Worm (Caenorhabditis elegans): ENCODE measurements around the gene nhr-66.

nhr-66 gene

ce11 chrIV:8234088-8234496 lies 2.3 kb downstream of the nhr-66 start (continued):
- no peak for TF ChIP-seq zag-1 (tag; optimal IDR thresholded peaks at IDR 0.05)
- no peak for TF ChIP-seq sma-3 (GFP tag; optimal IDR thresholded peaks at IDR 0.05)
- no peak for TF ChIP-seq unc-62 (GFP tag; optimal IDR thresholded peaks at IDR 0.05)
- peak; percentile 6 for TF ChIP-seq egl-27 (tag; optimal IDR thresholded peaks at IDR 0.05)
- no peak for TF ChIP-seq nhr-6 (tag; optimal IDR thresholded peaks at IDR 0.05)
- no peak for TF ChIP-seq mdl-1 (tag; optimal IDR thresholded peaks at IDR 0.05)
- no peak for TF ChIP-seq snpc-4 (tag; optimal IDR thresholded peaks at IDR 0.05)
- no peak for TF ChIP-seq ZK546.5 (tag; optimal IDR thresholded peaks at IDR 0.05)
- no peak for TF ChIP-seq ceh-16 (tag; optimal IDR thresholded peaks at IDR 0.05)
- TF ChIP-seq elt-1 (tag; optimal IDR thresholded peaks at IDR 0.05): no peak
- TF ChIP-seq nhr-10 (tag; optimal IDR thresholded peaks at IDR 0.05): no peak
- no peak for TF ChIP-seq nhr-11 (tag; optimal IDR thresholded peaks at IDR 0.05)
- peak; percentile 20 for TF ChIP-seq nhr-129 (tag; optimal IDR thresholded peaks at IDR 0.05)
- TF ChIP-seq nhr-23 (tag; optimal IDR thresholded peaks at IDR 0.05): no peak
- TF ChIP-seq unc-39 (tag; optimal IDR thresholded peaks at IDR 0.05): no peak
- TF ChIP-seq nhr-12 (tag; optimal IDR thresholded peaks at IDR 0.05): no peak
- no peak for TF ChIP-seq lsy-2 (tag; optimal IDR thresholded peaks at IDR 0.05)

- no peak for TF ChIP-seq nhr-11 (tag; optimal IDR thresholded peaks at IDR 0.05)
- TF ChIP-seq ZK546.5 (tag; optimal IDR thresholded peaks at IDR 0.05): no peak
- TF ChIP-seq blmp-1 (tag; optimal IDR thresholded peaks at IDR 0.05; ENCODE audit: insufficient read depth): peak; percentile 42
- TF ChIP-seq nhr-10 (tag; optimal IDR thresholded peaks at IDR 0.05): no peak
Observed at ce11 chrIV:8233268-8233667, 3.1 kb downstream of the nhr-66 start.

- TF ChIP-seq lsy-2 (tag; optimal IDR thresholded peaks at IDR 0.05) (peak in 1 of 2 experiments; percentile 47), ZK546.5 (tag; optimal IDR thresholded peaks at IDR 0.05) (no peak), R02D3.7 (tag; optimal IDR thresholded peaks at IDR 0.05) (no peak), sma-9 (GFP tag; optimal IDR thresholded peaks at IDR 0.05) (no peak), sma-9 (tag; optimal IDR thresholded peaks at IDR 0.05) (no peak), blmp-1 (tag; optimal IDR thresholded peaks at IDR 0.05; ENCODE audit: insufficient read depth) (no peak), snpc-4 (tag; optimal IDR thresholded peaks at IDR 0.05) (no peak), nhr-25 (tag; optimal IDR thresholded peaks at IDR 0.05) (no peak), Y55F3AM.14 (GFP tag; optimal IDR thresholded peaks at IDR 0.05) (no peak), C34F6.9 (tag; optimal IDR thresholded peaks at IDR 0.05) (peak; percentile 57), zag-1 (tag; optimal IDR thresholded peaks at IDR 0.05) (no peak), fos-1 (tag; optimal IDR thresholded peaks at IDR 0.05) (peak; percentile 25), ztf-4 (tag; optimal IDR thresholded peaks at IDR 0.05) (no peak), elt-1 (tag; optimal IDR thresholded peaks at IDR 0.05) (no peak), dmd-4 (tag; optimal IDR thresholded peaks at IDR 0.05) (no peak), ztf-11 (tag; optimal IDR thresholded peaks at IDR 0.05) (no peak), skn-1 (tag; optimal IDR thresholded peaks at IDR 0.05) (no peak), nhr-10 (tag; optimal IDR thresholded peaks at IDR 0.05) (no peak), nhr-129 (tag; optimal IDR thresholded peaks at IDR 0.05) (peak; percentile 80), aly-2 (tag; optimal IDR thresholded peaks at IDR 0.05) (no peak), nhr-23 (tag; optimal IDR thresholded peaks at IDR 0.05) (no peak), crh-2 (tag; optimal IDR thresholded peaks at IDR 0.05) (peak; percentile 33), nhr-21 (tag; optimal IDR thresholded peaks at IDR 0.05) (no peak), unc-55 (GFP tag; optimal IDR thresholded peaks at IDR 0.05) (peak; percentile 73), egl-27 (tag; optimal IDR thresholded peaks at IDR 0.05) (no peak), alr-1 (tag; optimal IDR thresholded peaks at IDR 0.05) (no peak), unc-62 (GFP tag; optimal IDR thresholded peaks at IDR 0.05) (no peak), ama-1 (optimal IDR thresholded peaks at IDR 0.05) (no peak), ztf-1 (GFP tag; conservative IDR thresholded peaks at IDR 0.05) (no peak), nhr-6 (tag; optimal IDR thresholded peaks at IDR 0.05) (no peak), lin-11 (tag; optimal IDR thresholded peaks at IDR 0.05) (peak; percentile 55)
Observed at ce11 chrIV:8232428-8232827, 4.0 kb downstream of the nhr-66 start.

ce11 chrIV:8229523-8229922 lies 6.9 kb downstream of the nhr-66 start:
- peak in 1 of 2 experiments; percentile 37 for TF ChIP-seq mdl-1 (tag; optimal IDR thresholded peaks at IDR 0.05)
- peak; percentile 52 for TF ChIP-seq nhr-129 (tag; optimal IDR thresholded peaks at IDR 0.05)
- TF ChIP-seq C34F6.9 (tag; optimal IDR thresholded peaks at IDR 0.05): peak; percentile 20
- no peak for TF ChIP-seq aly-2 (tag; optimal IDR thresholded peaks at IDR 0.05)
- no peak for TF ChIP-seq elt-1 (tag; optimal IDR thresholded peaks at IDR 0.05)
- TF ChIP-seq egl-27 (tag; optimal IDR thresholded peaks at IDR 0.05): peak; percentile 11
- TF ChIP-seq skn-1 (tag; optimal IDR thresholded peaks at IDR 0.05): no peak
- peak; percentile 91 for TF ChIP-seq F13H6.1 (tag; optimal IDR thresholded peaks at IDR 0.05)
- TF ChIP-seq unc-39 (tag; optimal IDR thresholded peaks at IDR 0.05): no peak
- peak; percentile 2 for TF ChIP-seq nhr-25 (tag; optimal IDR thresholded peaks at IDR 0.05)
- TF ChIP-seq sma-3 (GFP tag; optimal IDR thresholded peaks at IDR 0.05): peak; percentile 50
- peak; percentile 44 for TF ChIP-seq gmeb-1 (tag; optimal IDR thresholded peaks at IDR 0.05)
- TF ChIP-seq lin-39 (tag; optimal IDR thresholded peaks at IDR 0.05): no peak
- TF ChIP-seq ZK546.5 (tag; optimal IDR thresholded peaks at IDR 0.05): no peak
- TF ChIP-seq crh-2 (tag; optimal IDR thresholded peaks at IDR 0.05): peak; percentile 29
- no peak for TF ChIP-seq ztf-1 (GFP tag; conservative IDR thresholded peaks at IDR 0.05)
- TF ChIP-seq sma-9 (GFP tag; optimal IDR thresholded peaks at IDR 0.05): peak; percentile 80
- TF ChIP-seq sma-9 (tag; optimal IDR thresholded peaks at IDR 0.05): no peak
- no peak for TF ChIP-seq ztf-4 (tag; optimal IDR thresholded peaks at IDR 0.05)
- no peak for TF ChIP-seq lin-11 (tag; optimal IDR thresholded peaks at IDR 0.05)
- TF ChIP-seq fos-1 (tag; optimal IDR thresholded peaks at IDR 0.05): peak; percentile 4
- TF ChIP-seq nhr-11 (tag; optimal IDR thresholded peaks at IDR 0.05): no peak
- no peak for TF ChIP-seq unc-62 (GFP tag; optimal IDR thresholded peaks at IDR 0.05)
- TF ChIP-seq dmd-4 (tag; optimal IDR thresholded peaks at IDR 0.05): no peak
- no peak for TF ChIP-seq nhr-237 (tag; optimal IDR thresholded peaks at IDR 0.05)
- TF ChIP-seq lsy-2 (tag; optimal IDR thresholded peaks at IDR 0.05): peak in 1 of 2 experiments; percentile 29
